Fruit fly (Drosophila melanogaster) whole organism, adult: ENCODE data around the gene Zyx.

Source experiments
- CG12768 ChIP-seq: fragments of 200-800 bp; sonication (Bioruptor generic); optimal IDR thresholded peaks from 2 replicates; lab custom pipeline; 2017; ENCODE audit warnings: missing biosample characterization, missing genetic modification characterization, mild to moderate bottlenecking, moderate library complexity, missing genetic modification reagents
- cic ChIP-seq: fragments of 200-800 bp; sonication (Bioruptor generic); optimal IDR thresholded peaks from 2 replicates; lab custom pipeline; 2017; ENCODE audit warnings: missing biosample characterization, mild to moderate bottlenecking, missing genetic modification characterization, moderate library complexity
- ovo ChIP-seq: fragments of 200-800 bp; sonication (Bioruptor generic); optimal IDR thresholded peaks from 2 replicates; lab custom pipeline; 2016; ENCODE audit warnings: missing biosample characterization, missing genetic modification characterization
- toe ChIP-seq: fragments of 200-800 bp; sonication (Bioruptor generic); optimal IDR thresholded peaks from 2 replicates; lab custom pipeline; 2016; ENCODE audit warnings: missing biosample characterization, missing genetic modification characterization

dm6 chr4:1106114-1106513 is 41.3 kb upstream of the Zyx start:
- TF ChIP-seq cic (GFP tag; lab: Kevin White, UChicago) (no peak), toe (GFP tag; lab: Kevin White, UChicago) (no peak), ovo (GFP tag; lab: Kevin White, UChicago) (no peak), CG12768 (GFP tag; lab: Kevin White, UChicago) (no peak)
